Worm (Caenorhabditis elegans): ENCODE data around the gene C35A5.8.

The C35A5.8 gene

ce11 chrV:10548981-10549380 lies 23.3 kb upstream of the C35A5.8 start, which contains the start of gene srd-34:
Gene srd-34 (minus strand): TSS chrV:10549081.
- TF ChIP-seq let-526 (GFP tag; IDR thresholded peaks at IDR 0.05) (no peak), snpc-1.1 (tag; optimal IDR thresholded peaks at IDR 0.05; ENCODE audit: insufficient read depth) (no peak), D2030.7 (GFP tag; IDR thresholded peaks at IDR 0.05) (no peak), lin-40 (tag; optimal IDR thresholded peaks at IDR 0.05) (no peak), F52B5.7 (tag; optimal IDR thresholded peaks at IDR 0.05) (no peak), mes-4 (tag; optimal IDR thresholded peaks at IDR 0.05) (no peak)

DNA sequence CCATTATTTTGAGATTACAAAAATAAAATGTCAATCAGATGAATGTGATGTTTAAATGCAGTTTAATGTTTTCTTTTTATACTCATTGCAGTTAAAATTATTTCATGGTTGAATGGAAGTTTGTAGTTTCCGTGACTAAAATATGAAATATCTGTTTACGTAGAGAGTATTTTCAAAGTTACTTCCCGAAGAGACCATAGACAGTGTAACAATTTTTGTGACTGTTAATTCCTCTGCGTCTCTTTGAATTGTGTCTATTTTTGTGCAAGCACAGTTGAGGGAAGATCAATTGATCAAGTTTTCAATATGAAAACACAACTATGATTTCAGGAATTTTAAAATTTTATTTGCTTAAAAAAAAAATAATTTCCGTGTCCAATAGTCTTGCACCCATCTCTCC lies 21.0 kb upstream of the C35A5.8 start, which contains the start of gene F25D1.5:
Gene F25D1.5 (minus strand): TSS at position 35 of the 400 bp plus-strand sequence.
- TF ChIP-seq F57A8.1 (GFP tag; optimal IDR thresholded peaks at IDR 0.05) (no peak), attf-3 (GFP tag; conservative IDR thresholded peaks at IDR 0.05) (no peak), rec-8 (tag; optimal IDR thresholded peaks at IDR 0.05) (no peak)

DNA sequence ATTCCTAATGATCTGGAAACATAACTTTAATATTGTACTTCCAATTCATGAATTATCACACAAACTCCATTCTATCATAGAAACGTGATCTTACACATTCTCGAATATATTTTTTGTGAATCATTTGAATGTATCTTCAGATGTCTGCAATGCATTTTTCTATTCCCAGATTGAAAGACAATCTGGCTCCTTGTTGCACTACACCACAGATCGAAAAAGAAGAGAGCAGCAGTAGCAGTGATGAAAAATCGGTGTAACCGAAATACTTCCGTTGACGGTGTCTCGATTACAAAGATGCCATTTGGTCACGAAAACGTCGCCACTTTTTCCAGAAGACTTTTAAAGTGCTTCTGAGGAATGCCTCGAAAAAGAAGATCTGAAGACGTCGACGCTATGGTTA lies 14.3 kb upstream of the C35A5.8 start, which contains the start of gene degt-1:
Gene degt-1 (plus strand): TSS at position 301 of the 400 bp plus-strand sequence.
- no peak for TF ChIP-seq F52B5.7 (tag; optimal IDR thresholded peaks at IDR 0.05)
- no peak for TF ChIP-seq ztf-26 (tag; optimal IDR thresholded peaks at IDR 0.05)
- no peak for TF ChIP-seq sdz-38 (tag; optimal IDR thresholded peaks at IDR 0.05)

ce11 chrV:10539114-10539513 lies 13.4 kb upstream of the C35A5.8 start, which contains the start of gene F25D1.8:
Gene F25D1.8 (plus strand): TSS chrV:10539414.
- no peak for TF ChIP-seq ZK185.1 (tag; optimal IDR thresholded peaks at IDR 0.05; ENCODE audit: poor library complexity, severe bottlenecking)
- TF ChIP-seq snpc-1.1 (tag; optimal IDR thresholded peaks at IDR 0.05; ENCODE audit: insufficient read depth): no peak
- no peak for TF ChIP-seq zim-3 (tag; optimal IDR thresholded peaks at IDR 0.05)
- no peak for TF ChIP-seq rpc-1 (optimal IDR thresholded peaks at IDR 0.05)
- TF ChIP-seq rpc-1 (tag; optimal IDR thresholded peaks at IDR 0.05): no peak
- TF ChIP-seq ztf-18 (tag; optimal IDR thresholded peaks at IDR 0.05): no peak
- TF ChIP-seq mcd-1 (GFP tag; IDR thresholded peaks at IDR 0.05): no peak
- no peak for TF ChIP-seq sptf-2 (GFP tag; optimal IDR thresholded peaks at IDR 0.05)
- no peak for TF ChIP-seq nfya-1 (tag; optimal IDR thresholded peaks at IDR 0.05; ENCODE audit: borderline replicate concordance, insufficient read depth)
- TF ChIP-seq ztf-6 (GFP tag; IDR thresholded peaks at IDR 0.05): no peak
- TF ChIP-seq ama-1 (optimal IDR thresholded peaks at IDR 0.05): no peak
- TF ChIP-seq ama-1 (GFP tag; optimal IDR thresholded peaks at IDR 0.05): no peak
- no peak for TF ChIP-seq snpc-1.3 (tag; optimal IDR thresholded peaks at IDR 0.05; ENCODE audit: insufficient read depth)
- TF ChIP-seq gei-17 (GFP tag; optimal IDR thresholded peaks at IDR 0.05): no peak
- TF ChIP-seq rec-8 (tag; optimal IDR thresholded peaks at IDR 0.05): no peak
- no peak for TF ChIP-seq B0261.1 (tag; optimal IDR thresholded peaks at IDR 0.05)
- no peak for TF ChIP-seq T07F8.4 (tag; optimal IDR thresholded peaks at IDR 0.05)
- TF ChIP-seq zfh-2 (GFP tag; conservative IDR thresholded peaks at IDR 0.05): no peak

DNA sequence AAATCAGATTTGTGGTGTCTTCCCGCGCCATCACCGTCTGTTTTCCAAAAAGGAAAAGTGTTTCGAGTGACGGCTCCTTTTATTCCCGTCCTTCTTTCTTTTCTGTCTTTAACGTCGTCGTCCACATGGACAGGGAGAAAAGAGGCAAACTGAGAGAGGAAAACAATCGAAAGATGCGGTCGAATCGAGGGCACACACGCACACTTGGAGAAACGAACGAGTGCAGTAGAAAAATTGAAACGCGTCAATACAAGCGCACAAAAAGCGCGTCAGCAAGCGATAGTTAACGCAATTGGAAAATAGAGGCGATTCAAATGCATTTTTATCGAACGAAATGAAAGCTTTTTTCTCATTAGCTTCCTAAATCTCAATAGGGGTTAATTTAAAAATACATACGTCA lies 11.1 kb upstream of the C35A5.8 start:
- TF ChIP-seq D2030.7 (GFP tag; IDR thresholded peaks at IDR 0.05): no peak
- no peak for TF ChIP-seq T26A5.8 (tag; optimal IDR thresholded peaks at IDR 0.05)
- TF ChIP-seq tbx-9 (tag; optimal IDR thresholded peaks at IDR 0.05; ENCODE audit: borderline replicate concordance): no peak
- peak; percentile 71 for TF ChIP-seq K11D2.4 (GFP tag; IDR thresholded peaks at IDR 0.05)
- no peak for TF ChIP-seq nhr-27 (tag; optimal IDR thresholded peaks at IDR 0.05)
- no peak for TF ChIP-seq mel-28 (tag; optimal IDR thresholded peaks at IDR 0.05; ENCODE audit: borderline replicate concordance)
- TF ChIP-seq F33H1.4 (GFP tag; IDR thresholded peaks at IDR 0.05): 0 out of 2 replicates have a peak, but pooled peaks have one; percentile 40
- TF ChIP-seq madf-8 (GFP tag; conservative IDR thresholded peaks at IDR 0.05): 0 out of 2 replicates have a peak, but pooled peaks have one; percentile 6
- no peak for TF ChIP-seq Y56A3A.18 (GFP tag; IDR thresholded peaks at IDR 0.05)
- TF ChIP-seq ztf-28 (GFP tag; IDR thresholded peaks at IDR 0.05): no peak
- TF ChIP-seq fkh-3 (tag; optimal IDR thresholded peaks at IDR 0.05): no peak
- no peak for TF ChIP-seq ztf-3 (GFP tag; optimal IDR thresholded peaks at IDR 0.05)
- TF ChIP-seq lin-35 (GFP tag; optimal IDR thresholded peaks at IDR 0.05): peak in 2 of 3 experiments; percentile 54 to 93
- TF ChIP-seq B0035.1 (tag; optimal IDR thresholded peaks at IDR 0.05): no peak
- peak; percentile 52 to 74 for TF ChIP-seq let-607 (tag; optimal IDR thresholded peaks at IDR 0.05)
- TF ChIP-seq cebp-2 (GFP tag; IDR thresholded peaks at IDR 0.05): no peak
- no peak for TF ChIP-seq rec-8 (tag; optimal IDR thresholded peaks at IDR 0.05)

Data from whole organism, young adult.